Fruit fly (Drosophila melanogaster): ENCODE results near the gene CG42795.

The CG42795 gene

dm6 chr3R:10251218-10251617 is 25.7 kb downstream of the CG42795 start, which contains the start of gene CG3999:
Gene CG3999 (plus strand): TSS chr3R:10251518.
- no peak for TF ChIP-seq kay (GFP tag; ENCODE audit: borderline replicate concordance)
- no peak for TF ChIP-seq CG12768 (GFP tag; optimal IDR thresholded peaks at IDR 0.05)
- TF ChIP-seq CG11617 (GFP tag; optimal IDR thresholded peaks at IDR 0.05), result no peak
- TF ChIP-seq CG7045 (GFP tag; optimal IDR thresholded peaks at IDR 0.05), result no peak
- TF ChIP-seq CG33017 (tag; optimal IDR thresholded peaks at IDR 0.05), result no peak
- TF ChIP-seq CG7101 (tag; optimal IDR thresholded peaks at IDR 0.05), result no peak
- TF ChIP-seq tj (GFP tag; optimal IDR thresholded peaks at IDR 0.05), result no peak

- TF ChIP-seq cnc (optimal IDR thresholded peaks at IDR 0.05) (no peak), CG1620 (GFP tag; optimal IDR thresholded peaks at IDR 0.05) (no peak), toe (GFP tag; optimal IDR thresholded peaks at IDR 0.05) (no peak), CG11617 (GFP tag; optimal IDR thresholded peaks at IDR 0.05) (no peak), Clk (GFP tag; optimal IDR thresholded peaks at IDR 0.05) (no peak), ovo (GFP tag; optimal IDR thresholded peaks at IDR 0.05) (no peak), CG12768 (GFP tag; optimal IDR thresholded peaks at IDR 0.05) (no peak), tj (GFP tag; optimal IDR thresholded peaks at IDR 0.05) (no peak), CG7045 (GFP tag; optimal IDR thresholded peaks at IDR 0.05) (no peak), bab1 (GFP tag; optimal IDR thresholded peaks at IDR 0.05) (no peak), kay (GFP tag; ENCODE audit: borderline replicate concordance) (no peak), pad (GFP tag; optimal IDR thresholded peaks at IDR 0.05) (no peak), CG5204 (GFP tag; optimal IDR thresholded peaks at IDR 0.05) (no peak)
Observed at dm6 chr3R:10251846-10252245, 26.4 kb downstream of the CG42795 start.

dm6 chr3R:10261800-10262199 is 36.3 kb downstream of the CG42795 start, which contains the start of the genes Sirt6 and pont:
Gene Sirt6 (minus strand): TSS chr3R:10261849.
Gene pont (plus strand): TSS chr3R:10262123.
- TF ChIP-seq pad (GFP tag; optimal IDR thresholded peaks at IDR 0.05) (peak; percentile 79), CG5204 (GFP tag; optimal IDR thresholded peaks at IDR 0.05) (peak; percentile 63), cic (GFP tag; optimal IDR thresholded peaks at IDR 0.05) (peak; percentile 54), CG11617 (GFP tag; optimal IDR thresholded peaks at IDR 0.05) (peak; percentile 90), Clk (GFP tag; optimal IDR thresholded peaks at IDR 0.05) (peak; percentile 50), CG7101 (tag; optimal IDR thresholded peaks at IDR 0.05) (peak; percentile 97), toe (GFP tag; optimal IDR thresholded peaks at IDR 0.05) (peak; percentile 26), CG12768 (GFP tag; optimal IDR thresholded peaks at IDR 0.05) (peak; percentile 85), cnc (optimal IDR thresholded peaks at IDR 0.05) (no peak), CG7045 (GFP tag; optimal IDR thresholded peaks at IDR 0.05) (peak; percentile 93), CG14711 (tag; optimal IDR thresholded peaks at IDR 0.05) (peak; percentile 96), Crg-1 (GFP tag; optimal IDR thresholded peaks at IDR 0.05) (peak; percentile 68), Hr96 (GFP tag; optimal IDR thresholded peaks at IDR 0.05) (peak; percentile 2), Mnt (GFP tag; optimal IDR thresholded peaks at IDR 0.05) (peak; percentile 81), bab1 (GFP tag; optimal IDR thresholded peaks at IDR 0.05) (peak; percentile 92), kay (GFP tag; ENCODE audit: borderline replicate concordance) (peak; percentile 28), CG1620 (GFP tag; optimal IDR thresholded peaks at IDR 0.05) (no peak), CG33017 (tag; optimal IDR thresholded peaks at IDR 0.05) (peak; percentile 96), tj (GFP tag; optimal IDR thresholded peaks at IDR 0.05) (peak; percentile 59), ovo (GFP tag; optimal IDR thresholded peaks at IDR 0.05) (peak; percentile 38)

DNA sequence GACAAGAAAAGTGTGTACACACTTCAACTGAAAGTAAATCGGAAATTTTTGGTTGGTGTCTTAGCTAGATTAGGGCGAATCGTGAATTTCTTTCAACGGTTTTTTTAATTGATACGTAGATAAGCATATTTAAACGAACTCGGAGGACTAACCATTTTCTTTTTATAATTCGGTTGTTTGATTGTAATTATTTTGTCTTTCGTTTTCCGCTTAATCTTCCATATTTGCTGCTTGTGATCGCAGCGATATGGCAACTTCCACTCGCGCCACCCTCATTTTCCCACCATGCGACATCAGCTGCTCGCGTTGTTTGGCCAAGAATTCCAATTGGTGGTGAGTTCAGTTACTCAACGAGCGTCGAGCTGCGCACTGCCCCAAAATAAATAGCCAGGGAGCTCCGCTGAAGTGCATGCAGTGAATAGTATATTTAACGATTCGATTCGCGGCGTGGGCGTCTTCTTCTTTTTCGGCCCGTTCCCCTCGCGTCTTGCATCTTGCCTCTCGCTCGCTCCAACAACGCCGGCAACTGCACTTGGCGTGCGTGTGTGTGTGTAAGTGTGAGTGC is 38.6 kb downstream of the CG42795 start, which contains the start of gene Nuak:
Gene Nuak (plus strand): TSS at position 335 of the 565 bp plus-strand sequence.
- TF ChIP-seq kay (GFP tag; ENCODE audit: borderline replicate concordance) (peak; percentile 80), CG5204 (GFP tag; optimal IDR thresholded peaks at IDR 0.05) (peak; percentile 93), bab1 (GFP tag; optimal IDR thresholded peaks at IDR 0.05) (peak; percentile 97), Hr96 (GFP tag; optimal IDR thresholded peaks at IDR 0.05) (peak; percentile 96), CG12768 (GFP tag; optimal IDR thresholded peaks at IDR 0.05) (peak; percentile 91), tj (GFP tag; optimal IDR thresholded peaks at IDR 0.05) (peak; percentile 60), toe (GFP tag; optimal IDR thresholded peaks at IDR 0.05) (peak; percentile 97), cic (GFP tag; optimal IDR thresholded peaks at IDR 0.05) (peak; percentile 84), CG7101 (tag; optimal IDR thresholded peaks at IDR 0.05) (peak; percentile 88), Clk (GFP tag; optimal IDR thresholded peaks at IDR 0.05) (peak; percentile 87), Crg-1 (GFP tag; optimal IDR thresholded peaks at IDR 0.05) (peak; percentile 89), pad (GFP tag; optimal IDR thresholded peaks at IDR 0.05) (peak; percentile 79), CG33017 (tag; optimal IDR thresholded peaks at IDR 0.05) (peak; percentile 71), cnc (optimal IDR thresholded peaks at IDR 0.05) (no peak), ovo (GFP tag; optimal IDR thresholded peaks at IDR 0.05) (peak; percentile 84), Mnt (GFP tag; optimal IDR thresholded peaks at IDR 0.05) (peak; percentile 91), CG14711 (tag; optimal IDR thresholded peaks at IDR 0.05) (peak; percentile 86), CG7045 (GFP tag; optimal IDR thresholded peaks at IDR 0.05) (peak; percentile 95), CG1620 (GFP tag; optimal IDR thresholded peaks at IDR 0.05) (peak; percentile 94), CG11617 (GFP tag; optimal IDR thresholded peaks at IDR 0.05) (peak; percentile 85)

dm6 chr3R:10264601-10265421 is 39.3 kb downstream of the CG42795 start:
- TF ChIP-seq cnc (optimal IDR thresholded peaks at IDR 0.05), result no peak
- TF ChIP-seq Mnt (GFP tag; optimal IDR thresholded peaks at IDR 0.05), result no peak
- TF ChIP-seq CG11617 (GFP tag; optimal IDR thresholded peaks at IDR 0.05), result no peak
- TF ChIP-seq ovo (GFP tag; optimal IDR thresholded peaks at IDR 0.05), result no peak
- no peak for TF ChIP-seq toe (GFP tag; optimal IDR thresholded peaks at IDR 0.05)
- no peak for TF ChIP-seq Clk (GFP tag; optimal IDR thresholded peaks at IDR 0.05)
- TF ChIP-seq CG1620 (GFP tag; optimal IDR thresholded peaks at IDR 0.05), result no peak
- no peak for TF ChIP-seq CG7101 (tag; optimal IDR thresholded peaks at IDR 0.05)
- TF ChIP-seq tj (GFP tag; optimal IDR thresholded peaks at IDR 0.05), result no peak
- no peak for TF ChIP-seq kay (GFP tag; ENCODE audit: borderline replicate concordance)
- no peak for TF ChIP-seq CG33017 (tag; optimal IDR thresholded peaks at IDR 0.05)
- no peak for TF ChIP-seq CG5204 (GFP tag; optimal IDR thresholded peaks at IDR 0.05)
- no peak for TF ChIP-seq pad (GFP tag; optimal IDR thresholded peaks at IDR 0.05)
- no peak for TF ChIP-seq cic (GFP tag; optimal IDR thresholded peaks at IDR 0.05)
- no peak for TF ChIP-seq Hr96 (GFP tag; optimal IDR thresholded peaks at IDR 0.05)
- no peak for TF ChIP-seq CG7045 (GFP tag; optimal IDR thresholded peaks at IDR 0.05)
- no peak for TF ChIP-seq Crg-1 (GFP tag; optimal IDR thresholded peaks at IDR 0.05)
- TF ChIP-seq bab1 (GFP tag; optimal IDR thresholded peaks at IDR 0.05), result no peak
- no peak for TF ChIP-seq CG14711 (tag; optimal IDR thresholded peaks at IDR 0.05)
- TF ChIP-seq CG12768 (GFP tag; optimal IDR thresholded peaks at IDR 0.05), result no peak
